Fruit fly (Drosophila melanogaster) whole organism, prepupa: ENCODE measurements around the gene nrv2.

Experiments
- Blimp-1 ChIP-seq: fragments of 200-800 bp; sonication (Bioruptor generic); optimal IDR thresholded peaks from 3 replicates; lab custom pipeline; 2017; ENCODE audit warnings: missing biosample characterization, missing genetic modification characterization, mild to moderate bottlenecking, moderate library complexity, missing genetic modification reagents
- CG10631 ChIP-seq: fragments of 200-800 bp; sonication (Bioruptor generic); optimal IDR thresholded peaks from 2 replicates; lab custom pipeline; 2016; ENCODE audit warnings: missing biosample characterization, missing genetic modification characterization
- CG10669 ChIP-seq: fragments of 200-800 bp; sonication (Bioruptor generic); optimal IDR thresholded peaks from 3 replicates; lab custom pipeline; 2018; ENCODE audit warnings: missing biosample characterization, mild to moderate bottlenecking, missing genetic modification characterization, moderate library complexity
- CG11294 ChIP-seq: fragments of 200-800 bp; sonication (Bioruptor generic); IDR thresholded peaks from 2 replicates; pipeline ENCODE4 v1.3.6; 2022; ENCODE audit warnings: missing biosample characterization, missing genetic modification characterization
- CG11902 ChIP-seq: fragments of 200-800 bp; sonication (Bioruptor generic); optimal IDR thresholded peaks from 3 replicates; lab custom pipeline; 2016; ENCODE audit warnings: missing biosample characterization, missing genetic modification characterization
- CG15336 ChIP-seq: fragments of 200-800 bp; sonication (Bioruptor generic); IDR thresholded peaks from 2 replicates; pipeline ENCODE4 v1.3.6; 2022; ENCODE audit warnings: missing biosample characterization, missing genetic modification characterization
- CG1621 ChIP-seq: fragments of 200-800 bp; sonication (Bioruptor generic); optimal IDR thresholded peaks from 3 replicates; lab custom pipeline; 2018; ENCODE audit warnings: missing biosample characterization, mild to moderate bottlenecking, missing genetic modification characterization
- CG3032 ChIP-seq: fragments of 200-800 bp; optimal IDR thresholded peaks from 2 replicates; lab custom pipeline; 2019; ENCODE audit warnings: missing biosample characterization, mild to moderate bottlenecking, missing genetic modification characterization, moderate library complexity
- CG31627 ChIP-seq: fragments of 200-800 bp; sonication (Bioruptor generic); optimal IDR thresholded peaks from 3 replicates; lab custom pipeline; 2016; ENCODE audit warnings: missing biosample characterization, missing genetic modification characterization
- CG3919 ChIP-seq: fragments of 200-800 bp; sonication (Bioruptor generic); optimal IDR thresholded peaks from 3 replicates; lab custom pipeline; 2016; ENCODE audit warnings: missing biosample characterization, missing genetic modification characterization
- CG4318 ChIP-seq: fragments of 200-800 bp; sonication (Bioruptor generic); optimal IDR thresholded peaks from 3 replicates; lab custom pipeline; 2017; ENCODE audit warnings: missing biosample characterization, mild to moderate bottlenecking, missing genetic modification characterization
- CG6163 ChIP-seq: fragments of 200-800 bp; sonication (Bioruptor generic); IDR thresholded peaks from 3 replicates; pipeline ENCODE4 v1.3.6; 2022; ENCODE audit warnings: missing biosample characterization, missing genetic modification characterization
- CG6276 ChIP-seq: fragments of 200-800 bp; sonication (Bioruptor generic); optimal IDR thresholded peaks from 2 replicates; lab custom pipeline; 2017; ENCODE audit warnings: missing biosample characterization, mild to moderate bottlenecking, missing genetic modification characterization
- CG6792 ChIP-seq: fragments of 200-800 bp; sonication (Bioruptor generic); optimal IDR thresholded peaks from 3 replicates; lab custom pipeline; 2016; ENCODE audit warnings: missing biosample characterization, missing genetic modification characterization
- CG6808 ChIP-seq: fragments of 200-800 bp; sonication (Bioruptor generic); optimal IDR thresholded peaks from 3 replicates; lab custom pipeline; 2017; ENCODE audit warnings: missing biosample characterization, missing genetic modification characterization, mild to moderate bottlenecking, moderate library complexity, missing genetic modification reagents
- CG6854 ChIP-seq: fragments of 200-800 bp; sonication (Bioruptor generic); optimal IDR thresholded peaks from 2 replicates; lab custom pipeline; 2017; ENCODE audit warnings: missing biosample characterization, mild to moderate bottlenecking, missing genetic modification characterization
- CG7368 ChIP-seq: fragments of 200-800 bp; sonication (Bioruptor generic); optimal IDR thresholded peaks from 3 replicates; lab custom pipeline; 2016; ENCODE audit warnings: missing biosample characterization, missing genetic modification characterization
- CG8119 ChIP-seq: fragments of 200-800 bp; sonication (Bioruptor generic); IDR thresholded peaks from 3 replicates; pipeline ENCODE4 v1.3.6; 2022; ENCODE audit warnings: missing biosample characterization, missing genetic modification characterization
- CG8319 ChIP-seq: fragments of 200-800 bp; sonication (Bioruptor generic); optimal IDR thresholded peaks from 3 replicates; lab custom pipeline; 2016; ENCODE audit warnings: missing biosample characterization, missing genetic modification characterization
- CG9139 ChIP-seq: fragments of 200-800 bp; sonication (Bioruptor generic); optimal IDR thresholded peaks from 3 replicates; lab custom pipeline; 2017; ENCODE audit warnings: missing biosample characterization, mild to moderate bottlenecking, missing genetic modification characterization
- Eip75B ChIP-seq: fragments of 200-800 bp; sonication (Bioruptor generic); optimal IDR thresholded peaks from 3 replicates; lab custom pipeline; 2016; ENCODE audit warnings: missing biosample characterization, missing genetic modification characterization
- Eip78C ChIP-seq: fragments of 200-800 bp; sonication (Bioruptor generic); peaks from one replicate; lab custom pipeline; 2016; ENCODE audit warnings: missing biosample characterization, missing genetic modification characterization
- Eip93F ChIP-seq: fragments of 200-800 bp; sonication (Bioruptor generic); optimal IDR thresholded peaks from 2 replicates; lab custom pipeline; 2016; ENCODE audit warnings: missing biosample characterization, mild to moderate bottlenecking, missing genetic modification characterization
- Ets21C ChIP-seq: fragments of 200-800 bp; sonication (Bioruptor generic); optimal IDR thresholded peaks from 3 replicates; lab custom pipeline; 2016; ENCODE audit warnings: missing biosample characterization, missing genetic modification characterization
- Ets96B ChIP-seq: fragments of 200-800 bp; optimal IDR thresholded peaks from 2 replicates; lab custom pipeline; 2019; ENCODE audit warnings: missing biosample characterization, mild to moderate bottlenecking, missing genetic modification characterization, moderate library complexity
- Gug ChIP-seq: fragments of 200-800 bp; sonication (Bioruptor generic); IDR thresholded peaks from 2 replicates; pipeline ENCODE4 v1.3.6; 2022; ENCODE audit warnings: missing biosample characterization, missing genetic modification characterization
- Hr39 ChIP-seq: fragments of 200-800 bp; sonication (Bioruptor generic); optimal IDR thresholded peaks from 2 replicates; lab custom pipeline; 2016; ENCODE audit warnings: missing biosample characterization, missing genetic modification characterization
- Hr4 ChIP-seq: fragments of 200-800 bp; sonication (Bioruptor generic); optimal IDR thresholded peaks from 3 replicates; lab custom pipeline; 2016; ENCODE audit warnings: missing biosample characterization, missing genetic modification characterization
- Lpt ChIP-seq: fragments of 200-800 bp; sonication (Bioruptor generic); optimal IDR thresholded peaks from 3 replicates; lab custom pipeline; 2016; ENCODE audit warnings: missing biosample characterization, missing genetic modification characterization
- Smox ChIP-seq: fragments of 200-800 bp; sonication (Bioruptor generic); optimal IDR thresholded peaks from 3 replicates; lab custom pipeline; 2016; ENCODE audit warnings: missing biosample characterization, missing genetic modification characterization
- achi ChIP-seq: fragments of 200-800 bp; sonication (Bioruptor generic); optimal IDR thresholded peaks from 3 replicates; lab custom pipeline; 2016; ENCODE audit warnings: missing biosample characterization, missing genetic modification characterization
- acj6 ChIP-seq: fragments of 200-800 bp; sonication (Bioruptor generic); optimal IDR thresholded peaks from 3 replicates; lab custom pipeline; 2016; ENCODE audit warnings: missing biosample characterization, missing genetic modification characterization
- cyc ChIP-seq: fragments of 200-800 bp; sonication (Bioruptor generic); optimal IDR thresholded peaks from 3 replicates; lab custom pipeline; 2016; ENCODE audit warnings: missing biosample characterization, missing genetic modification characterization
- dsx ChIP-seq: fragments of 200-800 bp; optimal IDR thresholded peaks from 3 replicates; lab custom pipeline; 2019; ENCODE audit warnings: missing biosample characterization, mild to moderate bottlenecking, missing genetic modification characterization, moderate library complexity; ENCODE audit not compliant: poor library complexity, severe bottlenecking
- eg ChIP-seq: fragments of 200-800 bp; sonication (Bioruptor generic); IDR thresholded peaks from 3 replicates; pipeline ENCODE4 v1.3.6; 2022; ENCODE audit warnings: missing biosample characterization, missing genetic modification characterization
- esn ChIP-seq: fragments of 200-800 bp; sonication (Bioruptor generic); optimal IDR thresholded peaks from 2 replicates; lab custom pipeline; 2016; ENCODE audit warnings: missing biosample characterization, mild to moderate bottlenecking, missing genetic modification characterization, moderate library complexity
- fd59A ChIP-seq: fragments of 200-800 bp; sonication (Bioruptor generic); optimal IDR thresholded peaks from 2 replicates; lab custom pipeline; 2017; ENCODE audit warnings: missing biosample characterization, mild to moderate bottlenecking, missing genetic modification characterization, missing genetic modification reagents
- fd85E ChIP-seq: fragments of 200-800 bp; sonication (Bioruptor generic); optimal IDR thresholded peaks from 3 replicates; lab custom pipeline; 2016; ENCODE audit warnings: missing biosample characterization, missing genetic modification characterization
- fkh ChIP-seq: fragments of 200-800 bp; sonication (Bioruptor generic); optimal IDR thresholded peaks from 3 replicates; lab custom pipeline; 2017; ENCODE audit warnings: missing biosample characterization, mild to moderate bottlenecking, missing genetic modification characterization, moderate library complexity
- lz ChIP-seq: fragments of 200-800 bp; sonication (Bioruptor generic); optimal IDR thresholded peaks from 3 replicates; lab custom pipeline; 2016; ENCODE audit warnings: missing biosample characterization, missing genetic modification characterization
- net ChIP-seq: fragments of 200-800 bp; sonication (Bioruptor generic); optimal IDR thresholded peaks from 3 replicates; lab custom pipeline; 2016; ENCODE audit warnings: missing biosample characterization, missing genetic modification characterization
- pdm3 ChIP-seq: fragments of 200-800 bp; sonication (Bioruptor generic); optimal IDR thresholded peaks from 3 replicates; lab custom pipeline; 2016; ENCODE audit warnings: missing biosample characterization, missing genetic modification characterization
- spab ChIP-seq: fragments of 200-800 bp; sonication (Bioruptor generic); optimal IDR thresholded peaks from 2 replicates; lab custom pipeline; 2017; ENCODE audit warnings: missing biosample characterization, mild to moderate bottlenecking, missing genetic modification characterization, missing genetic modification reagents
- ss ChIP-seq, 2 experiments: fragments of 200-800 bp; sonication (Bioruptor generic); optimal IDR thresholded peaks; 2 replicates in 1 of 2; 3 replicates in 1 of 2; lab custom pipeline; 2017 to 2018; ENCODE audit warnings: mild to moderate bottlenecking in 2 of 2, missing biosample characterization in 2 of 2, missing genetic modification characterization in 2 of 2, moderate library complexity in 1 of 2
- svp ChIP-seq: fragments of 200-800 bp; sonication (Bioruptor generic); peaks from one replicate; lab custom pipeline; 2016; ENCODE audit warnings: missing biosample characterization, missing genetic modification characterization
- topi ChIP-seq: fragments of 200-800 bp; sonication (Bioruptor generic); optimal IDR thresholded peaks from 3 replicates; lab custom pipeline; 2016; ENCODE audit warnings: missing biosample characterization, missing genetic modification characterization
- vri ChIP-seq: fragments of 200-800 bp; sonication (Bioruptor generic); optimal IDR thresholded peaks from 3 replicates; lab custom pipeline; 2016; ENCODE audit warnings: missing biosample characterization, mild to moderate bottlenecking, missing genetic modification characterization

nrv2 gene

dm6 chr2L:6791845-6792443 lies 6.7 kb downstream of the nrv2 start:
- TF ChIP-seq CG10669 (GFP tag; lab: Kevin White, UChicago) (no peak), dsx (GFP tag; lab: Kevin White, UChicago) (peak; percentile 25), CG10631 (no peak), svp (GFP tag; lab: Kevin White, UChicago) (peak; percentile 28), CG6792 (GFP tag; lab: Kevin White, UChicago) (no peak), CG31627 (GFP tag; lab: Kevin White, UChicago) (no peak), CG11294 (GFP tag; lab: Robert Waterston, UW) (no peak), CG6163 (0 out of 3 replicates have a peak, but pooled peaks have one; percentile 14), Smox (GFP tag; lab: Kevin White, UChicago) (no peak), acj6 (GFP tag; lab: Kevin White, UChicago) (no peak), CG15336 (GFP tag; lab: Robert Waterston, UW) (no peak), Eip93F (no peak), CG6808 (GFP tag; lab: Kevin White, UChicago) (no peak), Eip78C (GFP tag; lab: Kevin White, UChicago) (peak; percentile 5), CG3919 (no peak), CG1621 (tag; lab: Kevin White, UChicago) (peak; percentile 72), eg (GFP tag; lab: Robert Waterston, UW) (peak; percentile 17; the same call in 1 of the 3 replicates), Lpt (GFP tag; lab: Kevin White, UChicago) (no peak), vri (GFP tag; lab: Kevin White, UChicago) (no peak), Hr39 (GFP tag; lab: Kevin White, UChicago) (no peak), pdm3 (GFP tag; lab: Kevin White, UChicago) (no peak), Blimp-1 (GFP tag; lab: Kevin White, UChicago) (no peak), ss (GFP tag; optimal IDR thresholded peaks at IDR 0.05; lab: Kevin White, UChicago) (no peak), CG11902 (GFP tag; lab: Kevin White, UChicago) (no peak), Gug (no peak), CG9139 (GFP tag; lab: Kevin White, UChicago) (no peak), lz (GFP tag; lab: Kevin White, UChicago) (no peak), fkh (GFP tag; lab: Kevin White, UChicago) (peak; percentile 55), topi (GFP tag; lab: Kevin White, UChicago) (no peak)

- TF ChIP-seq Hr4 (GFP tag; lab: Kevin White, UChicago) (no peak), Lpt (GFP tag; lab: Kevin White, UChicago) (no peak), CG11902 (GFP tag; lab: Kevin White, UChicago) (no peak), fd59A (GFP tag; lab: Kevin White, UChicago) (no peak), fd85E (GFP tag; lab: Kevin White, UChicago) (no peak), CG6792 (GFP tag; lab: Kevin White, UChicago) (no peak), CG3032 (tag; lab: Kevin White, UChicago) (no peak), CG7368 (GFP tag; lab: Kevin White, UChicago) (no peak), Eip78C (GFP tag; lab: Kevin White, UChicago) (peak; percentile 56), CG6808 (GFP tag; lab: Kevin White, UChicago) (peak; percentile 11), esn (GFP tag; lab: Kevin White, UChicago) (no peak), Hr39 (GFP tag; lab: Kevin White, UChicago) (no peak), Eip93F (peak; percentile 86), cyc (no peak), CG15336 (GFP tag; lab: Robert Waterston, UW) (no peak), CG8319 (GFP tag; lab: Kevin White, UChicago) (no peak), ss (GFP tag; optimal IDR thresholded peaks at IDR 0.05; lab: Kevin White, UChicago) (no peak), Ets96B (no peak), pdm3 (GFP tag; lab: Kevin White, UChicago) (no peak), CG6854 (GFP tag; lab: Kevin White, UChicago) (no peak), CG10669 (GFP tag; lab: Kevin White, UChicago) (no peak), Eip75B (peak; percentile 42), CG4318 (no peak), dsx (GFP tag; lab: Kevin White, UChicago) (no peak), vri (GFP tag; lab: Kevin White, UChicago) (peak; percentile 89), CG31627 (GFP tag; lab: Kevin White, UChicago) (no peak), Smox (GFP tag; lab: Kevin White, UChicago) (no peak), CG8119 (GFP tag; lab: Robert Waterston, UW) (no peak), CG3919 (no peak), Ets21C (no peak), achi (no peak), net (no peak), spab (GFP tag; lab: Kevin White, UChicago) (no peak), fkh (GFP tag; lab: Kevin White, UChicago) (peak; percentile 80), CG6276 (GFP tag; lab: Kevin White, UChicago) (no peak), Blimp-1 (GFP tag; lab: Kevin White, UChicago) (no peak)
Observed at dm6 chr2L:6789358-6789757, 9.3 kb downstream of the nrv2 start.
